Fruit fly (Drosophila melanogaster) whole organism, adult: Measurements from ENCODE around the gene Brr2.

ENCODE experiments used
- CG14711 ChIP-seq: fragments of 200-800 bp; sonication (Bioruptor generic); optimal IDR thresholded peaks from 2 replicates; lab custom pipeline; 2018; ENCODE audit warnings: missing biosample characterization, mild to moderate bottlenecking, missing genetic modification characterization, moderate library complexity
- kay ChIP-seq: fragments of 200-800 bp; sonication (Bioruptor generic); peaks from one replicate; lab custom pipeline; 2016; ENCODE audit warnings: missing biosample characterization, missing genetic modification characterization, borderline replicate concordance
- pad ChIP-seq: fragments of 200-800 bp; sonication (Bioruptor generic); optimal IDR thresholded peaks from 3 replicates; lab custom pipeline; 2017; ENCODE audit warnings: missing biosample characterization, missing genetic modification characterization, mild to moderate bottlenecking, moderate library complexity, missing genetic modification reagents
- toe ChIP-seq: fragments of 200-800 bp; sonication (Bioruptor generic); optimal IDR thresholded peaks from 2 replicates; lab custom pipeline; 2016; ENCODE audit warnings: missing biosample characterization, missing genetic modification characterization

dm6 chr3L:15996019-15996418 lies 28.3 kb upstream of the Brr2 start:
- TF ChIP-seq pad (GFP tag; lab: Kevin White, UChicago) (no peak), kay (no peak), CG14711 (tag; lab: Kevin White, UChicago) (no peak), toe (GFP tag; lab: Kevin White, UChicago) (no peak)
